Worm (Caenorhabditis elegans) whole organism, L3 larva: Measurements from ENCODE around the gene capa-1.
A peak's percentile ranks its signal among the peaks of the same experiment; 100 is the strongest.

Source experiments
- R02D3.7 ChIP-seq: fragments of 150-350 bp; optimal IDR thresholded peaks from 2 replicates; lab custom pipeline; 2014; ENCODE audit warnings: missing biosample characterization, missing genetic modification characterization
- aly-2 ChIP-seq: fragments of 150-350 bp; optimal IDR thresholded peaks from 2 replicates; lab custom pipeline; 2014; ENCODE audit warnings: missing biosample characterization, missing genetic modification characterization
- ama-1 ChIP-seq: fragments of 150-350 bp; optimal IDR thresholded peaks from 2 replicates; lab custom pipeline; 2018
- ceh-82 ChIP-seq: fragments of 150-350 bp; optimal IDR thresholded peaks from 2 replicates; lab custom pipeline; 2014; ENCODE audit warnings: missing biosample characterization, missing genetic modification characterization
- ceh-9 ChIP-seq: sonication (generic microtip); optimal IDR thresholded peaks from 2 replicates; lab custom pipeline; 2018; ENCODE audit warnings: missing biosample characterization, missing genetic modification characterization
- daf-12 ChIP-seq: fragments of 150-350 bp; optimal IDR thresholded peaks from 2 replicates; lab custom pipeline; 2014; ENCODE audit warnings: missing biosample characterization, missing genetic modification reagents, missing genetic modification characterization
- egl-27 ChIP-seq: sonication (generic microtip); optimal IDR thresholded peaks from 4 replicates; lab custom pipeline; 2017; ENCODE audit warnings: missing biosample characterization, missing genetic modification reagents, missing genetic modification characterization
- egl-5 ChIP-seq: fragments of 150-350 bp; optimal IDR thresholded peaks from 2 replicates; lab custom pipeline; 2017; ENCODE audit warnings: missing biosample characterization, missing genetic modification reagents, missing genetic modification characterization, inconsistent platforms
- elt-1 ChIP-seq: fragments of 150-350 bp; optimal IDR thresholded peaks from 2 replicates; lab custom pipeline; 2014; ENCODE audit warnings: missing biosample characterization, missing genetic modification characterization
- elt-2 ChIP-seq: sonication (generic microtip); optimal IDR thresholded peaks from 2 replicates; lab custom pipeline; 2016; ENCODE audit warnings: missing genetic modification reagents, mild to moderate bottlenecking, missing genetic modification characterization, missing compliant biosample characterization
- elt-3 ChIP-seq, 3 experiments: fragments of 150-350 bp in 1 of 3; sonication (generic microtip) in 2 of 3; optimal IDR thresholded peaks; 2 replicates in 2 of 3; 4 replicates in 1 of 3; lab custom pipeline; 2014 to 2017; ENCODE audit warnings: missing biosample characterization in 3 of 3, missing genetic modification characterization in 3 of 3
- eor-1 ChIP-seq, 2 experiments: fragments of 150-350 bp; optimal IDR thresholded peaks; 2 replicates each; lab custom pipeline; 2014 to 2018; ENCODE audit warnings: missing biosample characterization in 2 of 2, missing genetic modification characterization in 2 of 2
- fkh-10 ChIP-seq: sonication (generic microtip); optimal IDR thresholded peaks from 2 replicates; lab custom pipeline; 2017; ENCODE audit warnings: missing biosample characterization, missing genetic modification reagents, missing genetic modification characterization
- fos-1 ChIP-seq: fragments of 150-350 bp; optimal IDR thresholded peaks from 2 replicates; lab custom pipeline; 2014; ENCODE audit warnings: missing biosample characterization, missing genetic modification characterization
- hmg-11 ChIP-seq: sonication (generic microtip); optimal IDR thresholded peaks from 2 replicates; lab custom pipeline; 2016; ENCODE audit warnings: missing genetic modification characterization, missing compliant biosample characterization
- jun-1 ChIP-seq: fragments of 150-350 bp; optimal IDR thresholded peaks from 2 replicates; lab custom pipeline; 2014; ENCODE audit warnings: missing biosample characterization, missing genetic modification reagents, missing genetic modification characterization
- lin-15B ChIP-seq: fragments of 150-350 bp; optimal IDR thresholded peaks from 2 replicates; lab custom pipeline; 2014; ENCODE audit warnings: missing biosample characterization, missing genetic modification characterization
- lin-39 ChIP-seq: fragments of 150-350 bp; optimal IDR thresholded peaks from 2 replicates; lab custom pipeline; 2018; ENCODE audit warnings: missing biosample characterization, missing genetic modification reagents, missing genetic modification characterization
- lsy-12 ChIP-seq: sonication (generic microtip); optimal IDR thresholded peaks from 2 replicates; lab custom pipeline; 2016; ENCODE audit warnings: mild to moderate bottlenecking, missing genetic modification characterization, missing compliant biosample characterization
- mdl-1 ChIP-seq: fragments of 150-350 bp; optimal IDR thresholded peaks from 2 replicates; lab custom pipeline; 2014; ENCODE audit warnings: missing biosample characterization, missing genetic modification characterization
- mml-1 ChIP-seq: fragments of 150-350 bp; sonication (generic microtip); optimal IDR thresholded peaks from 3 replicates; lab custom pipeline; 2014; ENCODE audit warnings: missing biosample characterization, missing genetic modification characterization
- nfya-1 ChIP-seq: sonication (generic microtip); optimal IDR thresholded peaks from 2 replicates; lab custom pipeline; 2017; ENCODE audit warnings: missing genetic modification characterization, mild to moderate bottlenecking, missing compliant biosample characterization, antibody characterized with exemption, moderate library complexity; ENCODE audit not compliant: insufficient read depth
- nhr-12 ChIP-seq: fragments of 150-350 bp; optimal IDR thresholded peaks from 2 replicates; lab custom pipeline; 2014; ENCODE audit warnings: missing biosample characterization, missing genetic modification characterization
- nhr-23 ChIP-seq: fragments of 150-350 bp; optimal IDR thresholded peaks from 2 replicates; lab custom pipeline; 2014; ENCODE audit warnings: missing biosample characterization, missing genetic modification reagents, missing genetic modification characterization
- nhr-237 ChIP-seq: fragments of 150-350 bp; optimal IDR thresholded peaks from 2 replicates; lab custom pipeline; 2014; ENCODE audit warnings: missing biosample characterization, missing genetic modification characterization
- nhr-25 ChIP-seq: sonication (generic microtip); optimal IDR thresholded peaks from 2 replicates; lab custom pipeline; 2017; ENCODE audit warnings: missing biosample characterization, missing genetic modification characterization
- nhr-28 ChIP-seq: fragments of 150-350 bp; optimal IDR thresholded peaks from 2 replicates; lab custom pipeline; 2014; ENCODE audit warnings: missing biosample characterization, missing genetic modification characterization
- nhr-77 ChIP-seq: fragments of 150-350 bp; optimal IDR thresholded peaks from 2 replicates; lab custom pipeline; 2014; ENCODE audit warnings: missing biosample characterization, missing genetic modification characterization
- pha-4 ChIP-seq: fragments of 150-350 bp; optimal IDR thresholded peaks from 2 replicates; lab custom pipeline; 2014; ENCODE audit warnings: missing biosample characterization, missing genetic modification reagents, missing genetic modification characterization
- sea-2 ChIP-seq: fragments of 150-350 bp; sonication (generic microtip); optimal IDR thresholded peaks from 4 replicates; lab custom pipeline; 2014; ENCODE audit warnings: missing biosample characterization, missing genetic modification reagents, missing genetic modification characterization
- skn-1 ChIP-seq: fragments of 150-350 bp; optimal IDR thresholded peaks from 2 replicates; lab custom pipeline; 2014; ENCODE audit warnings: missing biosample characterization, missing genetic modification characterization
- snpc-4 ChIP-seq: fragments of 150-350 bp; optimal IDR thresholded peaks from 2 replicates; lab custom pipeline; 2014; ENCODE audit warnings: missing biosample characterization, missing genetic modification characterization
- unc-39 ChIP-seq: sonication (generic microtip); optimal IDR thresholded peaks from 4 replicates; lab custom pipeline; 2017; ENCODE audit warnings: missing biosample characterization, missing genetic modification characterization
- zag-1 ChIP-seq: fragments of 150-350 bp; optimal IDR thresholded peaks from 2 replicates; lab custom pipeline; 2014; ENCODE audit warnings: missing biosample characterization, missing genetic modification characterization
- ztf-11 ChIP-seq: fragments of 150-350 bp; optimal IDR thresholded peaks from 2 replicates; lab custom pipeline; 2014; ENCODE audit warnings: missing biosample characterization, missing genetic modification characterization
- ztf-4 ChIP-seq: fragments of 150-350 bp; optimal IDR thresholded peaks from 2 replicates; lab custom pipeline; 2014; ENCODE audit warnings: missing biosample characterization, missing genetic modification characterization

capa-1 gene

ce11 chrX:5890080-5890479 lies 29.1 kb upstream of the capa-1 start, which contains the start of gene F49E10.2:
F49E10.2 (plus strand) TSS chrX:5890380.
- no peak for TF ChIP-seq zag-1 (tag; lab: Kevin White, UChicago)
- TF ChIP-seq pha-4: no peak
- TF ChIP-seq elt-2 (tag; lab: Kevin White, UChicago): no peak
- no peak for TF ChIP-seq mml-1 (tag; lab: Kevin White, UChicago)
- TF ChIP-seq lsy-12 (tag; lab: Kevin White, UChicago): no peak
- TF ChIP-seq R02D3.7 (tag; lab: Kevin White, UChicago): no peak
- TF ChIP-seq daf-12 (tag; lab: Kevin White, UChicago): no peak
- TF ChIP-seq ama-1: no peak
- TF ChIP-seq jun-1: no peak
- no peak for TF ChIP-seq nhr-12
- TF ChIP-seq ztf-4 (tag; lab: Kevin White, UChicago): no peak
- no peak for TF ChIP-seq fos-1 (tag; lab: Kevin White, UChicago)
- no peak for TF ChIP-seq egl-5 (tag; lab: Kevin White, UChicago)
- no peak for TF ChIP-seq aly-2 (tag; lab: Kevin White, UChicago)
- TF ChIP-seq elt-3 (tag; optimal IDR thresholded peaks at IDR 0.05; lab: Kevin White, UChicago): no peak
- no peak for TF ChIP-seq elt-1 (tag; lab: Kevin White, UChicago)
- TF ChIP-seq nhr-25 (tag; lab: Kevin White, UChicago): no peak

- TF ChIP-seq nhr-25 (tag; lab: Kevin White, UChicago) (no peak), ceh-82 (no peak), nfya-1 (tag; lab: Kevin White, UChicago) (peak; percentile 11), ama-1 (no peak), ztf-11 (tag; lab: Kevin White, UChicago) (no peak), lin-39 (tag; lab: Kevin White, UChicago) (peak; percentile 35), sea-2 (GFP tag; lab: Kevin White, UChicago) (peak; percentile 33), ceh-9 (tag; lab: Kevin White, UChicago) (no peak), nhr-237 (tag; lab: Kevin White, UChicago) (no peak), fkh-10 (GFP tag; lab: Kevin White, UChicago) (peak; percentile 93)
Observed at ce11 chrX:5896001-5896400, 23.2 kb upstream of the capa-1 start.

ce11 chrX:5897038-5897437 lies 22.2 kb upstream of the capa-1 start, which contains the start of gene tbc-16:
tbc-16 (plus strand) TSS chrX:5897338.
- TF ChIP-seq sea-2 (GFP tag; lab: Kevin White, UChicago) (no peak), fos-1 (tag; lab: Kevin White, UChicago) (no peak), snpc-4 (tag; lab: Kevin White, UChicago) (no peak), egl-5 (tag; lab: Kevin White, UChicago) (no peak), egl-27 (tag; lab: Kevin White, UChicago) (no peak), ama-1 (no peak), eor-1 (tag; optimal IDR thresholded peaks at IDR 0.05; lab: Kevin White, UChicago) (no peak), hmg-11 (tag; lab: Kevin White, UChicago) (no peak), lin-39 (tag; lab: Kevin White, UChicago) (no peak), nhr-28 (tag; lab: Kevin White, UChicago) (no peak), nhr-23 (no peak), elt-2 (tag; lab: Kevin White, UChicago) (no peak)

ce11 chrX:5901499-5901898 lies 17.7 kb upstream of the capa-1 start:
- no peak for TF ChIP-seq pha-4
- no peak for TF ChIP-seq ama-1

ce11 chrX:5903896-5904295 lies 15.3 kb upstream of the capa-1 start:
- TF ChIP-seq unc-39 (no peak), lin-15B (tag; lab: Kevin White, UChicago) (no peak), egl-5 (tag; lab: Kevin White, UChicago) (no peak), skn-1 (tag; lab: Kevin White, UChicago) (no peak), nhr-77 (tag; lab: Kevin White, UChicago) (no peak), mdl-1 (tag; lab: Kevin White, UChicago) (no peak), elt-3 (tag; optimal IDR thresholded peaks at IDR 0.05; lab: Kevin White, UChicago) (no peak), elt-1 (tag; lab: Kevin White, UChicago) (no peak)
- TF ChIP-seq, all 47 proteins: peak for 0
